Fruit fly (Drosophila melanogaster) whole organism, embryonic: ENCODE data around the gene lectin-29Ca.

ENCODE experiments used
- Asciz ChIP-seq: fragments of 200-800 bp; sonication (Bioruptor generic); optimal IDR thresholded peaks from 2 replicates; lab custom pipeline; 2017; ENCODE audit warnings: missing biosample characterization, mild to moderate bottlenecking, missing genetic modification characterization, missing genetic modification reagents
- CG1024 ChIP-seq: fragments of 200-800 bp; sonication (Bioruptor generic); IDR thresholded peaks from 2 replicates; pipeline ENCODE4 v1.3.6; 2022; ENCODE audit warnings: missing biosample characterization, missing genetic modification characterization
- CG10366 ChIP-seq: fragments of 200-800 bp; sonication (Bioruptor generic); IDR thresholded peaks from 2 replicates; pipeline ENCODE4 v1.3.6; 2022; ENCODE audit warnings: missing biosample characterization, missing genetic modification characterization
- CG13296 ChIP-seq: fragments of 200-800 bp; sonication (Bioruptor generic); optimal IDR thresholded peaks from 3 replicates; lab custom pipeline; 2018; ENCODE audit warnings: missing biosample characterization, mild to moderate bottlenecking, missing genetic modification characterization
- CG14710 ChIP-seq: fragments of 200-800 bp; sonication (Bioruptor generic); optimal IDR thresholded peaks from 3 replicates; lab custom pipeline; 2019; ENCODE audit warnings: missing biosample characterization, mild to moderate bottlenecking, missing genetic modification characterization, moderate library complexity
- CG18599 ChIP-seq: fragments of 200-800 bp; sonication (Bioruptor generic); optimal IDR thresholded peaks from 3 replicates; lab custom pipeline; 2017; ENCODE audit warnings: missing biosample characterization, missing genetic modification characterization, mild to moderate bottlenecking, moderate library complexity, missing genetic modification reagents
- CG30020 ChIP-seq: fragments of 200-800 bp; optimal IDR thresholded peaks from 2 replicates; lab custom pipeline; 2019; ENCODE audit warnings: missing biosample characterization, mild to moderate bottlenecking, missing genetic modification characterization, moderate library complexity
- CG33213 ChIP-seq: fragments of 200-800 bp; sonication (Bioruptor generic); optimal IDR thresholded peaks from 3 replicates; lab custom pipeline; 2016; ENCODE audit warnings: missing biosample characterization, missing genetic modification characterization
- CG3847 ChIP-seq: fragments of 200-800 bp; sonication (Bioruptor generic); IDR thresholded peaks from 2 replicates; pipeline ENCODE4 v1.3.6; 2022; ENCODE audit warnings: missing biosample characterization, missing genetic modification characterization
- CG5180 ChIP-seq: fragments of 200-800 bp; sonication (Bioruptor generic); optimal IDR thresholded peaks from 3 replicates; lab custom pipeline; 2017; ENCODE audit warnings: missing biosample characterization, missing genetic modification characterization, mild to moderate bottlenecking, moderate library complexity, missing genetic modification reagents
- CG5245 ChIP-seq: fragments of 200-800 bp; sonication (Bioruptor generic); optimal IDR thresholded peaks from 3 replicates; lab custom pipeline; 2016; ENCODE audit warnings: missing biosample characterization, missing genetic modification characterization
- CG5953 ChIP-seq: fragments of 200-800 bp; sonication (Bioruptor generic); IDR thresholded peaks from 2 replicates; pipeline ENCODE4 v1.3.6; 2022; ENCODE audit warnings: missing biosample characterization, missing genetic modification characterization
- CG6254 ChIP-seq: fragments of 200-800 bp; sonication (Bioruptor generic); optimal IDR thresholded peaks from 3 replicates; lab custom pipeline; 2017; ENCODE audit warnings: mild to moderate bottlenecking, missing biosample characterization, missing genetic modification reagents, missing genetic modification characterization
- CG6272 ChIP-seq: fragments of 200-800 bp; sonication (Bioruptor generic); IDR thresholded peaks from 2 replicates; pipeline ENCODE4 v1.3.6; 2022; ENCODE audit warnings: missing biosample characterization, missing genetic modification characterization
- CG6765 ChIP-seq: fragments of 200-800 bp; sonication (Bioruptor generic); optimal IDR thresholded peaks from 3 replicates; lab custom pipeline; 2017; ENCODE audit warnings: missing biosample characterization, mild to moderate bottlenecking, missing genetic modification characterization
- CG9797 ChIP-seq: fragments of 200-800 bp; sonication (Bioruptor generic); optimal IDR thresholded peaks from 3 replicates; lab custom pipeline; 2018; ENCODE audit warnings: missing biosample characterization, mild to moderate bottlenecking, missing genetic modification characterization
- Doc2 ChIP-seq: fragments of 200-800 bp; sonication (Bioruptor generic); IDR thresholded peaks from 2 replicates; pipeline ENCODE4 v1.3.6; 2022; ENCODE audit warnings: missing biosample characterization, missing genetic modification characterization
- Ets97D ChIP-seq: fragments of 200-800 bp; sonication (Bioruptor generic); optimal IDR thresholded peaks from 3 replicates; lab custom pipeline; 2016; ENCODE audit warnings: missing biosample characterization, missing genetic modification characterization
- Fer3 ChIP-seq: fragments of 200-800 bp; sonication (Bioruptor generic); optimal IDR thresholded peaks from 2 replicates; lab custom pipeline; 2018; ENCODE audit warnings: missing biosample characterization, mild to moderate bottlenecking, missing genetic modification characterization, moderate library complexity
- GATAe ChIP-seq: fragments of 200-800 bp; sonication (Bioruptor generic); conservative IDR thresholded peaks from 2 replicates; pipeline ENCODE4 v1.3.6; 2022; ENCODE audit warnings: missing biosample characterization, missing genetic modification characterization
- HHEX ChIP-seq: fragments of 200-800 bp; sonication (Bioruptor generic); optimal IDR thresholded peaks from 3 replicates; lab custom pipeline; 2017; ENCODE audit warnings: missing biosample characterization, mild to moderate bottlenecking, missing genetic modification characterization, missing genetic modification reagents
- HLH54F ChIP-seq: fragments of 200-800 bp; sonication (Bioruptor generic); optimal IDR thresholded peaks from 3 replicates; lab custom pipeline; 2016; ENCODE audit warnings: missing biosample characterization, missing genetic modification characterization
- Hmx ChIP-seq: fragments of 200-800 bp; sonication (Bioruptor generic); optimal IDR thresholded peaks from 2 replicates; lab custom pipeline; 2016; ENCODE audit warnings: missing biosample characterization, missing genetic modification characterization
- Hr51 ChIP-seq, 2 experiments: fragments of 200-800 bp; sonication (Bioruptor generic); optimal IDR thresholded peaks; 2 replicates in 1 of 2; 3 replicates in 1 of 2; lab custom pipeline; 2016 to 2018; ENCODE audit warnings: missing biosample characterization in 2 of 2, missing genetic modification characterization in 2 of 2, mild to moderate bottlenecking in 1 of 2, moderate library complexity in 1 of 2
- NK7.1 ChIP-seq: fragments of 200-800 bp; sonication (Bioruptor generic); optimal IDR thresholded peaks from 3 replicates; lab custom pipeline; 2016; ENCODE audit warnings: missing biosample characterization, missing genetic modification characterization
- Sox102F ChIP-seq: fragments of 200-800 bp; sonication (Bioruptor generic); optimal IDR thresholded peaks from 2 replicates; lab custom pipeline; 2018; ENCODE audit warnings: missing biosample characterization, mild to moderate bottlenecking, missing genetic modification characterization, moderate library complexity
- az2 ChIP-seq: fragments of 200-800 bp; sonication (Bioruptor generic); optimal IDR thresholded peaks from 3 replicates; lab custom pipeline; 2016; ENCODE audit warnings: missing biosample characterization, missing genetic modification characterization
- bbx ChIP-seq: fragments of 200-800 bp; sonication (Bioruptor generic); IDR thresholded peaks from 2 replicates; pipeline ENCODE4 v1.3.6; 2022; ENCODE audit warnings: missing biosample characterization, missing genetic modification characterization; ENCODE audit not compliant: partially characterized antibody
- chif ChIP-seq, 2 experiments: fragments of 200-800 bp; sonication (Bioruptor generic); optimal IDR thresholded peaks; 3 replicates each; lab custom pipeline; 2016; ENCODE audit warnings: missing biosample characterization in 2 of 2, missing genetic modification characterization in 2 of 2
- chn ChIP-seq: fragments of 200-800 bp; sonication (Bioruptor generic); optimal IDR thresholded peaks from 2 replicates; lab custom pipeline; 2016; ENCODE audit warnings: missing biosample characterization, missing genetic modification characterization
- dati ChIP-seq: fragments of 200-800 bp; sonication (Bioruptor generic); IDR thresholded peaks from 2 replicates; pipeline ENCODE4 v1.3.6; 2022; ENCODE audit warnings: missing biosample characterization, missing genetic modification characterization
- fd96Cb ChIP-seq: fragments of 200-800 bp; sonication (Bioruptor generic); optimal IDR thresholded peaks from 2 replicates; lab custom pipeline; 2018; ENCODE audit warnings: missing biosample characterization, mild to moderate bottlenecking, missing genetic modification characterization, moderate library complexity
- gce ChIP-seq: fragments of 200-800 bp; sonication (Bioruptor generic); IDR thresholded peaks from 3 replicates; pipeline ENCODE4 v1.3.6; 2022; ENCODE audit warnings: missing biosample characterization, missing genetic modification characterization
- gsb ChIP-seq: fragments of 200-800 bp; sonication (Bioruptor generic); IDR thresholded peaks from 2 replicates; pipeline ENCODE4 v1.3.6; 2022; ENCODE audit warnings: missing biosample characterization, missing genetic modification characterization
- klu ChIP-seq: fragments of 200-800 bp; sonication (Bioruptor generic); IDR thresholded peaks from 2 replicates; pipeline ENCODE4 v1.3.6; 2022; ENCODE audit warnings: missing biosample characterization, missing genetic modification characterization
- kni ChIP-seq: fragments of 200-800 bp; sonication (Bioruptor generic); optimal IDR thresholded peaks from 3 replicates; lab custom pipeline; 2017; ENCODE audit warnings: mild to moderate bottlenecking, missing biosample characterization, missing genetic modification reagents, missing genetic modification characterization
- maf-S ChIP-seq: fragments of 200-800 bp; sonication (Bioruptor generic); optimal IDR thresholded peaks from 2 replicates; lab custom pipeline; 2016; ENCODE audit warnings: missing biosample characterization, missing genetic modification characterization
- mirr ChIP-seq: fragments of 200-800 bp; sonication (Bioruptor generic); optimal IDR thresholded peaks from 3 replicates; lab custom pipeline; 2018; ENCODE audit warnings: missing biosample characterization, mild to moderate bottlenecking, missing genetic modification characterization
- sc ChIP-seq, 3 experiments: fragments of >200 bp in 2 of 3; fragments of 200-800 bp in 1 of 3; sonication (Bioruptor generic) in 1 of 3; optimal IDR thresholded peaks; 2 replicates in 2 of 3; 3 replicates in 1 of 3; lab custom pipeline; 2017; ENCODE audit warnings: mild to moderate bottlenecking in 1 of 3, missing biosample characterization in 1 of 3, missing genetic modification characterization in 1 of 3, missing genetic modification reagents in 1 of 3
- schlank ChIP-seq: fragments of 200-800 bp; sonication (Bioruptor generic); optimal IDR thresholded peaks from 2 replicates; lab custom pipeline; 2018; ENCODE audit warnings: missing biosample characterization, mild to moderate bottlenecking, missing genetic modification characterization
- sisA ChIP-seq: fragments of 200-800 bp; sonication (Bioruptor generic); IDR thresholded peaks from 2 replicates; pipeline ENCODE4 v1.3.6; 2022; ENCODE audit warnings: missing biosample characterization, missing genetic modification characterization
- sna ChIP-seq: fragments of 200-800 bp; sonication (Bioruptor generic); IDR thresholded peaks from 2 replicates; pipeline ENCODE4 v1.3.6; 2022; ENCODE audit warnings: missing biosample characterization, missing genetic modification characterization; ENCODE audit not compliant: partially characterized antibody
- sob ChIP-seq: fragments of 200-800 bp; sonication (Bioruptor generic); IDR thresholded peaks from 2 replicates; pipeline ENCODE4 v1.3.6; 2022; ENCODE audit warnings: missing biosample characterization, missing genetic modification characterization
- trh ChIP-seq: fragments of 200-800 bp; sonication (Bioruptor generic); optimal IDR thresholded peaks from 2 replicates; lab custom pipeline; 2016; ENCODE audit warnings: missing biosample characterization, missing genetic modification characterization
- unc-4 ChIP-seq: fragments of 200-800 bp; sonication (Bioruptor generic); IDR thresholded peaks from 2 replicates; pipeline ENCODE4 v1.3.6; 2022; ENCODE audit warnings: missing biosample characterization, missing genetic modification characterization; ENCODE audit not compliant: partially characterized antibody
- zen2 ChIP-seq: fragments of 200-800 bp; sonication (Bioruptor generic); IDR thresholded peaks from 3 replicates; pipeline ENCODE4 v1.3.6; 2022; ENCODE audit warnings: missing biosample characterization, missing genetic modification characterization; ENCODE audit not compliant: partially characterized antibody

Gene lectin-29Ca

dm6 chr2L:8370364-8371326, 23.4 kb downstream of the lectin-29Ca start, which contains the start of gene CG17292 (continued):
- TF ChIP-seq CG6272 (GFP tag; lab: Robert Waterston, UW) (peak; percentile 49), CG6765 (peak; percentile 29), bbx (GFP tag; lab: Robert Waterston, UW) (peak; percentile 95), zen2 (GFP tag; lab: Robert Waterston, UW) (peak; percentile 82), CG18599 (peak; percentile 56), Asciz (peak; percentile 23), CG6254 (GFP tag; lab: Kevin White, UChicago) (peak; percentile 10), Doc2 (no peak), gsb (GFP tag; lab: Robert Waterston, UW) (0 out of 2 replicates have a peak, but pooled peaks have one; percentile 41), Ets97D (peak; percentile 36), Hmx (no peak), gce (GFP tag; lab: Robert Waterston, UW) (peak; percentile 75; the same call in 1 of the 3 replicates), CG14710 (tag; lab: Kevin White, UChicago) (peak; percentile 14), CG10366 (GFP tag; lab: Robert Waterston, UW) (peak; percentile 43; the same call in 1 of the 2 replicates), CG5953 (GFP tag; lab: Robert Waterston, UW) (peak; percentile 43; the same call in 1 of the 2 replicates), NK7.1 (peak; percentile 21), HLH54F (GFP tag; lab: Kevin White, UChicago) (no peak), Fer3 (tag; lab: Kevin White, UChicago) (peak; percentile 30), klu (GFP tag; lab: Robert Waterston, UW) (no peak), sob (GFP tag; lab: Robert Waterston, UW) (peak; percentile 86), trh (GFP tag; lab: Kevin White, UChicago) (no peak), CG33213 (peak; percentile 41), az2 (GFP tag; lab: Kevin White, UChicago) (no peak), mirr (peak; percentile 62), kni (GFP tag; lab: Kevin White, UChicago) (peak; percentile 25), sc (optimal IDR thresholded peaks at IDR 0.05; lab: Kevin White, UChicago) (no peak), sc (GFP tag; optimal IDR thresholded peaks at IDR 0.05; lab: Kevin White, UChicago) (no peak), chn (GFP tag; lab: Kevin White, UChicago) (no peak), chif (GFP tag; optimal IDR thresholded peaks at IDR 0.05; lab: Kevin White, UChicago) (no peak), dati (GFP tag; lab: Robert Waterston, UW) (0 out of 2 replicates have a peak, but pooled peaks have one; percentile 9), CG3847 (GFP tag; lab: Robert Waterston, UW) (peak; percentile 61), schlank (tag; lab: Kevin White, UChicago) (peak; percentile 52), CG9797 (GFP tag; lab: Kevin White, UChicago) (peak; percentile 13), CG13296 (GFP tag; lab: Kevin White, UChicago) (peak; percentile 54), HHEX (GFP tag; lab: Kevin White, UChicago) (peak; percentile 58), Hr51 (GFP tag; optimal IDR thresholded peaks at IDR 0.05; lab: Kevin White, UChicago) (peak in 1 of 2 experiments; percentile 23), CG1024 (peak; percentile 67), Sox102F (GFP tag; lab: Kevin White, UChicago) (peak; percentile 34), sna (peak; percentile 89), unc-4 (peak; percentile 89), CG5245 (GFP tag; lab: Kevin White, UChicago) (no peak), maf-S (GFP tag; lab: Kevin White, UChicago) (peak; percentile 17), CG5180 (GFP tag; lab: Kevin White, UChicago) (peak; percentile 39), sisA (peak; percentile 37), GATAe (GFP tag; lab: Robert Waterston, UW) (peak; percentile 18; the same call in 1 of the 2 replicates), CG30020 (no peak), fd96Cb (tag; lab: Kevin White, UChicago) (no peak)
